Worm (Caenorhabditis elegans) whole organism, L4 larva: ENCODE results near the gene F57A10.4.

ENCODE experiments used
- F10B5.3 ChIP-seq: sonication (generic microtip); optimal IDR thresholded peaks from 2 replicates; lab custom pipeline; 2016; ENCODE audit warnings: mild to moderate bottlenecking, missing genetic modification characterization, missing compliant biosample characterization
- F44E2.7 ChIP-seq: fragments of 200-800 bp; sonication (Bioruptor generic); IDR thresholded peaks from 2 replicates; pipeline ENCODE4 v2.1.2; 2022; ENCODE audit warnings: missing genetic modification characterization, missing compliant biosample characterization
- F49E8.2 ChIP-seq: sonication (generic microtip); optimal IDR thresholded peaks from 2 replicates; lab custom pipeline; 2016; ENCODE audit warnings: missing compliant biosample characterization, mild to moderate bottlenecking, missing genetic modification characterization, borderline replicate concordance
- R02D3.7 ChIP-seq: fragments of 150-350 bp; sonication (generic microtip); optimal IDR thresholded peaks from 3 replicates; lab custom pipeline; 2014; ENCODE audit warnings: missing biosample characterization, missing genetic modification characterization
- Y75B8A.6 ChIP-seq: fragments of 200-800 bp; sonication (Bioruptor generic); IDR thresholded peaks from 2 replicates; pipeline ENCODE4 v1.3.6; 2022; ENCODE audit warnings: missing genetic modification reagents, missing genetic modification characterization, missing compliant biosample characterization
- arid-1 ChIP-seq: fragments of 200-800 bp; sonication (Bioruptor generic); conservative IDR thresholded peaks from 2 replicates; pipeline ENCODE4 v1.3.6; 2022; ENCODE audit warnings: missing genetic modification reagents, missing genetic modification characterization, missing compliant biosample characterization
- ceh-32 ChIP-seq: sonication (generic microtip); optimal IDR thresholded peaks from 2 replicates; lab custom pipeline; 2016; ENCODE audit warnings: mild to moderate bottlenecking, missing genetic modification characterization, missing compliant biosample characterization; ENCODE audit not compliant: poor library complexity
- ceh-82 ChIP-seq: sonication (generic microtip); optimal IDR thresholded peaks from 2 replicates; lab custom pipeline; 2017; ENCODE audit warnings: missing biosample characterization, missing genetic modification characterization
- ctbp-1 ChIP-seq: fragments of 200-800 bp; sonication (Bioruptor generic); IDR thresholded peaks from 2 replicates; pipeline ENCODE4 v1.3.6; 2022; ENCODE audit warnings: missing genetic modification reagents, missing genetic modification characterization, missing compliant biosample characterization
- daf-16 ChIP-seq, 3 experiments: sonication (generic microtip); optimal IDR thresholded peaks; 2 replicates each; lab custom pipeline; 2016 to 2017; ENCODE audit warnings: missing genetic modification characterization in 3 of 3, missing genetic modification reagents in 3 of 3, mild to moderate bottlenecking in 2 of 3, missing compliant biosample characterization in 2 of 3, missing biosample characterization in 1 of 3, moderate library complexity in 1 of 3
- dmd-6 ChIP-seq: fragments of 200-800 bp; sonication (Bioruptor generic); IDR thresholded peaks from 2 replicates; pipeline ENCODE4 v1.3.6; 2022; ENCODE audit warnings: missing genetic modification reagents, missing genetic modification characterization, missing compliant biosample characterization
- fos-1 ChIP-seq: fragments of 150-350 bp; optimal IDR thresholded peaks from 2 replicates; lab custom pipeline; 2014; ENCODE audit warnings: missing biosample characterization, missing genetic modification characterization
- lin-1 ChIP-seq: fragments of 200-800 bp; sonication (Bioruptor generic); IDR thresholded peaks from 2 replicates; pipeline ENCODE4 v1.3.6; 2022; ENCODE audit warnings: missing genetic modification reagents, missing genetic modification characterization, missing compliant biosample characterization
- lin-38 ChIP-seq: fragments of 200-800 bp; sonication (Bioruptor generic); IDR thresholded peaks from 2 replicates; pipeline ENCODE4 v1.3.6; 2022; ENCODE audit warnings: missing genetic modification reagents, missing genetic modification characterization, missing compliant biosample characterization
- lin-39 ChIP-seq: fragments of 150-350 bp; optimal IDR thresholded peaks from 2 replicates; lab custom pipeline; 2014; ENCODE audit warnings: missing biosample characterization, missing genetic modification reagents, missing genetic modification characterization
- madf-5 ChIP-seq, 2 experiments: fragments of 200-800 bp; sonication (Bioruptor generic); IDR thresholded peaks; 2 replicates each; pipeline ENCODE4 v1.3.6; 2022; ENCODE audit warnings: missing compliant biosample characterization in 2 of 2, missing genetic modification characterization in 2 of 2
- mdl-1 ChIP-seq, 2 experiments: fragments of 150-350 bp in 1 of 2; sonication (generic microtip) in 1 of 2; optimal IDR thresholded peaks; 2 replicates each; lab custom pipeline; 2014 to 2017; ENCODE audit warnings: missing biosample characterization in 2 of 2, missing genetic modification characterization in 2 of 2
- mxl-3 ChIP-seq: fragments of 200-800 bp; sonication (Bioruptor generic); optimal IDR thresholded peaks from 2 replicates; lab custom pipeline; 2018; ENCODE audit warnings: mild to moderate bottlenecking, missing genetic modification characterization, missing compliant biosample characterization
- nhr-102 ChIP-seq: sonication (generic microtip); optimal IDR thresholded peaks from 2 replicates; lab custom pipeline; 2016; ENCODE audit warnings: mild to moderate bottlenecking, missing genetic modification characterization, moderate library complexity, missing compliant biosample characterization
- nhr-25 ChIP-seq: sonication (generic microtip); optimal IDR thresholded peaks from 2 replicates; lab custom pipeline; 2017; ENCODE audit warnings: missing genetic modification characterization, mild to moderate bottlenecking, missing compliant biosample characterization, antibody characterized with exemption, moderate library complexity, borderline replicate concordance; ENCODE audit not compliant: insufficient read depth
- nhr-28 ChIP-seq: fragments of 150-350 bp; optimal IDR thresholded peaks from 2 replicates; lab custom pipeline; 2014; ENCODE audit warnings: missing biosample characterization, missing genetic modification characterization
- nhr-48 ChIP-seq: sonication (generic microtip); optimal IDR thresholded peaks from 2 replicates; lab custom pipeline; 2016; ENCODE audit warnings: mild to moderate bottlenecking, missing genetic modification characterization, missing compliant biosample characterization
- nhr-6 ChIP-seq: fragments of 150-350 bp; optimal IDR thresholded peaks from 2 replicates; lab custom pipeline; 2014; ENCODE audit warnings: missing biosample characterization, missing genetic modification characterization
- nhr-77 ChIP-seq: fragments of 150-350 bp; optimal IDR thresholded peaks from 2 replicates; lab custom pipeline; 2014; ENCODE audit warnings: missing biosample characterization, missing genetic modification characterization
- php-3 ChIP-seq: fragments of 200-800 bp; sonication (Bioruptor generic); IDR thresholded peaks from 2 replicates; pipeline ENCODE4 v1.3.6; 2022; ENCODE audit warnings: missing genetic modification reagents, missing genetic modification characterization, missing compliant biosample characterization
- saeg-2 ChIP-seq: fragments of 200-800 bp; sonication (Bioruptor generic); IDR thresholded peaks from 2 replicates; pipeline ENCODE4 v1.3.6; 2022; ENCODE audit warnings: missing genetic modification reagents, missing genetic modification characterization, missing compliant biosample characterization
- spr-1 ChIP-seq: sonication (generic microtip); optimal IDR thresholded peaks from 2 replicates; lab custom pipeline; 2016; ENCODE audit warnings: mild to moderate bottlenecking, missing genetic modification characterization, missing compliant biosample characterization
- unc-39 ChIP-seq: sonication (generic microtip); optimal IDR thresholded peaks from 2 replicates; lab custom pipeline; 2017; ENCODE audit warnings: missing biosample characterization, missing genetic modification characterization
- unc-62 ChIP-seq, 3 experiments: fragments of 150-350 bp in 1 of 3; sonication (generic microtip); optimal IDR thresholded peaks in 2 of 3; peaks in 1 of 3; 1 replicate in 1 of 3; 2 replicates in 2 of 3; lab custom pipeline; 2014 to 2017; ENCODE audit warnings: missing biosample characterization in 3 of 3, missing genetic modification characterization in 3 of 3, missing genetic modification reagents in 3 of 3, missing genotype in 1 of 3
- vab-7 ChIP-seq: fragments of 200-800 bp; sonication (Bioruptor generic); IDR thresholded peaks from 2 replicates; pipeline ENCODE4 v1.3.6; 2022; ENCODE audit warnings: missing genetic modification reagents, missing genetic modification characterization, missing compliant biosample characterization
- zfp-3 ChIP-seq: fragments of 200-800 bp; sonication (Bioruptor generic); conservative IDR thresholded peaks from 2 replicates; pipeline ENCODE4 v1.3.6; 2022; ENCODE audit warnings: missing genetic modification reagents, missing genetic modification characterization, missing compliant biosample characterization

Gene F57A10.4

DNA sequence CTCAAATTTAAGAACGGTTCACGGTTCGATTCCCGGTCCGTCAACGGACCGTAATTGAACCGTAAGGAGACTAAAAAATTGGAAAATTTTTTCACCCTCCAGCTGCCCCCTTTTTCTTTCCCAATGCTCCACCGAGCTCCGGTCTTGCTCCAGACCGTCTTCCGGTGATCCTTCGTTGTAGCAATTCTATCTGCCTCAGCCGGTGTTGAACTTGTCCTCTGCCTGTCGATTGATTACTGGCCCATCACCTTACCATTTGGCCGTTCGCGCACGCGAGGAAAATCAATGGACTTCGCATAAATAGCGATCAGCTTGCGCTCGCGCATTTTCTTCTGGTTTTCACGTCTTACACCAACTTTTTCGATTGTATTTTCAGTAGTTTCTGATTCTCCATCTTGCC, 1.9 kb upstream of the F57A10.4 start (continued):
- TF ChIP-seq lin-38 (GFP tag; lab: Robert Waterston, UW) (peak; percentile 82), Y75B8A.6 (GFP tag; lab: Robert Waterston, UW) (peak; percentile 78; the same call in 1 of the 2 replicates), F44E2.7 (peak; percentile 71; the same call in 1 of the 2 replicates), php-3 (peak; percentile 72), lin-1 (GFP tag; lab: Robert Waterston, UW) (peak; percentile 66; the same call in 1 of the 2 replicates)

DNA sequence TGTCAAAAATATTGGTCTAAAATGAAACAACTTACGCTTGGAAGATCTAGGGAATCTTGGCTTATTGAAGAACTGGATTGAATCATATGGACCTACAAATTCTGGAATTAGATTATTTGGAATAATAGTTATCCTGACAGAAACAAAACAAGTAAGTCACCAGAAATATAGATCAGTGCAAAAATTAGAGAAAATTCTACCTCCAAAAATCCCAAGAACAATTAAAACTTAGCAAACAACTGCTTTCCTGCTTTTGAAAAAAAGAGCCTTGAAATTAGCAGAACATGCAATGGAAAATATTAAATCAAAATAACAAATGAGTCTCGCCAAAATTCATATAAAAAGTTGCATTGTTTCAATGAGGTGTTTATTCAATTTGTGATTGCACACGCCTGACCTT, 3.9 kb downstream of the F57A10.4 start, which contains the start of gene nhr-60:
nhr-60 (minus strand) TSS at position 101 of the 400 bp plus-strand sequence.
- TF ChIP-seq R02D3.7 (tag; lab: Kevin White, UChicago) (no peak), nhr-77 (tag; lab: Kevin White, UChicago) (no peak), fos-1 (tag; lab: Kevin White, UChicago) (no peak), arid-1 (GFP tag; lab: Robert Waterston, UW) (no peak), dmd-6 (GFP tag; lab: Robert Waterston, UW) (no peak), madf-5 (GFP tag; IDR thresholded peaks at IDR 0.05; lab: Robert Waterston, UW) (no peak), saeg-2 (GFP tag; lab: Robert Waterston, UW) (no peak), ctbp-1 (GFP tag; lab: Robert Waterston, UW) (no peak), F10B5.3 (tag; lab: Kevin White, UChicago) (no peak)

DNA sequence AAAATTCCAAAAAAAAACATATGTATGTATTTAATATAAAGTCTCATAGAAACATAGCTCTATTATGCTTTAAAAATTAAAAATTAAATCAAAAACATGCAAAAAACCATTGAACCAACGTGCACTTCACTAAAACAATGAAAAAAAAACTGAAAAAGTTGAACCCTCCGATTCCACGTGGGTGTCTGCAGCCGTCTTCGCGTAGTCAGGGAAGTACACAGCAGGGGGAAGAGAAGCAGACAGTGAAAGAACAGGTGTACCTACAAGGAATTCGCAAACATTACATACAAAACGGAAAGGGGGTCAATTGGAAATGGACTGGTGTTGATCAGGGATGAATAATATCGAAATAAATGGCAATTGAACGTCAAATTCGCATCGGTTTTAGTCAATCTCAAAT, 4.7 kb downstream of the F57A10.4 start:
- peak; percentile 16 to 53 for TF ChIP-seq mdl-1 (tag; optimal IDR thresholded peaks at IDR 0.05; lab: Kevin White, UChicago)
- TF ChIP-seq dmd-6 (GFP tag; lab: Robert Waterston, UW), result peak; percentile 46; the same call in 1 of the 2 replicates
- TF ChIP-seq nhr-28, result peak; percentile 21
- no peak for TF ChIP-seq daf-16 (GFP tag; optimal IDR thresholded peaks at IDR 0.05; lab: Kevin White, UChicago)
- TF ChIP-seq daf-16 (tag; optimal IDR thresholded peaks at IDR 0.05; lab: Kevin White, UChicago), result peak; percentile 55
- TF ChIP-seq mxl-3 (GFP tag; lab: Kevin White, UChicago), result peak; percentile 80
- TF ChIP-seq spr-1 (tag; lab: Kevin White, UChicago), result no peak

DNA sequence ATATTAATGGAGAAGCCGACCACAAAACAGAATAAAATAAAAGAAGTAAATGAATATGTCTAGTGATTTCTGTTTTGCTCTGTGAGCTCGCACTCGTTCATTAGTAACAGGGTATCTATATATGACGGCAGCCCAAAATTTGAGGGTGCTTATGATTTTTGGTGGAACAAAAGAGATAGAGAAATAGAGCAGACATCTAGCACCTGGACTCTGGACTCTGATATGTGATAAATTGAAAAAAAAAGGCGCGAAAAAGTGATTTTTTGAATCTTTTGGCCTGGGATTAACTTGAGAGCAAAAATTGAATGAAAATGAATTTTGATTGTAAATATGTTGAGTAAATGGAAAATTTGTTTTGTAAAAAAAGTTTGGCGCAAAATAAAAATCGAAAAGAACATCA, 7.4 kb downstream of the F57A10.4 start, which contains the start of gene nhr-283:
nhr-283 (minus strand) TSS at position 101 of the 400 bp plus-strand sequence.
- no peak for TF ChIP-seq unc-39
- TF ChIP-seq madf-5 (GFP tag; IDR thresholded peaks at IDR 0.05; lab: Robert Waterston, UW), result no peak
- no peak for TF ChIP-seq vab-7
- no peak for TF ChIP-seq zfp-3 (GFP tag; lab: Robert Waterston, UW)
- TF ChIP-seq nhr-25 (tag; lab: Kevin White, UChicago), result no peak
- no peak for TF ChIP-seq nhr-102
- peak in 1 of 2 experiments; percentile 55 for TF ChIP-seq unc-62 (GFP tag; optimal IDR thresholded peaks at IDR 0.05 in 1 of 2; lab: Kevin White, UChicago)
- TF ChIP-seq unc-62 (tag; optimal IDR thresholded peaks at IDR 0.05; lab: Kevin White, UChicago), result no peak
- no peak for TF ChIP-seq lin-39 (tag; lab: Kevin White, UChicago)
- no peak for TF ChIP-seq nhr-6 (tag; lab: Kevin White, UChicago)
- TF ChIP-seq, all 104 proteins: peak for 1

DNA sequence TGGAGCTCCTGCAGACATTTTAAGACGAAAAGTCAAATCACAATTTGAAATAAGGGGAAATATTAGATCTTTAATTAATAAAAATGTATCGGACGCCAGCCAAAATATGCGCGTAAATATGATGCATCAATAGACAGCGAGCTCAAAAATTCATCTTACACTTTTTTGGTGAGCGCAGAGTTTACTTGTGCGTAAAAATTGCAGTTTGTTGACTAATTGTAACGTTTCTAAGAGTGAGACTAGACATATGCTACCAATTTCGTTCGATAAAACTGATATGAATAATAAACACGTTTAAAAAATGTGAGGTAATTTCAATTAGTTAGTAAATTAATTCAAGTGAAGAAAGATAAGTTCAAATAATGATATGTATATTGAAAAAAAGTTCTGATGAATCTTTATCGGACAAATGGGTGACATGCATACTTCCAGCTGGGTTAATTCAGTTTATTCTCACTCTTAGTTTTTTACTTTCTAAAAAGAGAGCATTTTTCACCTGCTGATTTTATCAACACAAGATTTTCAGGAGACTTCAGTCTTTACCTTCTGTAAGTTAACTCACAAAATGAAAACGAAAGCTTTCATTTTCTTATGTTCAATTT, 10.0 kb downstream of the F57A10.4 start, which contains the start of the genes nhr-285 and irld-52:
nhr-285 (minus strand) TSS at position 101 of the 602 bp plus-strand sequence.
irld-52 (plus strand) TSS at position 552 of the 602 bp plus-strand sequence.
- TF ChIP-seq nhr-48 (tag; lab: Kevin White, UChicago), result no peak
- TF ChIP-seq ceh-32 (tag; lab: Kevin White, UChicago), result no peak
- TF ChIP-seq F49E8.2 (tag; lab: Kevin White, UChicago), result no peak
- TF ChIP-seq ceh-82, result no peak
